Worm (Caenorhabditis elegans): ENCODE data around the gene nlp-52.
A peak's percentile ranks its signal among the peaks of the same experiment; 100 is the strongest.

nlp-52 gene

ce11 chrIII:759675-760074 is 1.9 kb upstream of the nlp-52 start:
- TF ChIP-seq nhr-76 (tag; optimal IDR thresholded peaks at IDR 0.05), result no peak
- no peak for TF ChIP-seq lin-13 (tag; optimal IDR thresholded peaks at IDR 0.05)
- TF ChIP-seq tbx-8 (GFP tag; optimal IDR thresholded peaks at IDR 0.05), result no peak
- no peak for TF ChIP-seq lsy-2 (tag; optimal IDR thresholded peaks at IDR 0.05)
- TF ChIP-seq elt-1 (tag; optimal IDR thresholded peaks at IDR 0.05; ENCODE audit: borderline replicate concordance, insufficient read depth), result no peak
- no peak for TF ChIP-seq mab-5 (tag; optimal IDR thresholded peaks at IDR 0.05)
- no peak for TF ChIP-seq nhr-2 (tag; optimal IDR thresholded peaks at IDR 0.05)
- no peak for TF ChIP-seq M03D4.4 (tag; optimal IDR thresholded peaks at IDR 0.05)
- no peak for TF ChIP-seq snpc-4 (tag; optimal IDR thresholded peaks at IDR 0.05)
- no peak for TF ChIP-seq elt-3 (tag; optimal IDR thresholded peaks at IDR 0.05)
- TF ChIP-seq bed-3 (GFP tag; optimal IDR thresholded peaks at IDR 0.05), result no peak
- no peak for TF ChIP-seq ceh-43 (GFP tag; optimal IDR thresholded peaks at IDR 0.05)

ce11 chrIII:762508-762907 is 932 bp downstream of the nlp-52 start:
- no peak for TF ChIP-seq lin-32 (GFP tag; optimal IDR thresholded peaks at IDR 0.05)
- no peak for TF ChIP-seq M03D4.4 (tag; optimal IDR thresholded peaks at IDR 0.05)
- TF ChIP-seq drap-1 (GFP tag; optimal IDR thresholded peaks at IDR 0.05), result no peak
- TF ChIP-seq nhr-237 (tag; optimal IDR thresholded peaks at IDR 0.05), result no peak
- no peak for TF ChIP-seq elt-1 (tag; optimal IDR thresholded peaks at IDR 0.05; ENCODE audit: borderline replicate concordance, insufficient read depth)
- TF ChIP-seq mep-1 (tag; optimal IDR thresholded peaks at IDR 0.05), result no peak
- TF ChIP-seq elt-3 (tag; optimal IDR thresholded peaks at IDR 0.05), result no peak
- TF ChIP-seq lin-13 (tag; optimal IDR thresholded peaks at IDR 0.05), result no peak
- TF ChIP-seq zip-8 (tag; optimal IDR thresholded peaks at IDR 0.05), result no peak
- TF ChIP-seq ceh-83 (GFP tag; optimal IDR thresholded peaks at IDR 0.05), result no peak

ce11 chrIII:764404-764803 is 2.8 kb downstream of the nlp-52 start:
- TF ChIP-seq pha-4 (tag; optimal IDR thresholded peaks at IDR 0.05) (no peak), unc-62 (GFP tag; optimal IDR thresholded peaks at IDR 0.05) (no peak), hlh-1 (tag; optimal IDR thresholded peaks at IDR 0.05) (no peak), ces-1 (GFP tag; optimal IDR thresholded peaks at IDR 0.05) (peak; percentile 62)

- TF ChIP-seq cnd-1 (tag; optimal IDR thresholded peaks at IDR 0.05) (no peak), lsy-2 (tag; optimal IDR thresholded peaks at IDR 0.05) (no peak), ceh-39 (tag; optimal IDR thresholded peaks at IDR 0.05) (no peak), ztf-11 (tag; optimal IDR thresholded peaks at IDR 0.05) (no peak), ceh-43 (GFP tag; optimal IDR thresholded peaks at IDR 0.05) (no peak), elt-1 (tag; optimal IDR thresholded peaks at IDR 0.05; ENCODE audit: borderline replicate concordance, insufficient read depth) (no peak), flh-1 (GFP tag; optimal IDR thresholded peaks at IDR 0.05) (no peak), nhr-2 (tag; optimal IDR thresholded peaks at IDR 0.05) (no peak), ceh-83 (GFP tag; optimal IDR thresholded peaks at IDR 0.05) (no peak), mls-2 (tag; optimal IDR thresholded peaks at IDR 0.05) (no peak), nhr-237 (tag; optimal IDR thresholded peaks at IDR 0.05) (no peak)
Observed at ce11 chrIII:764884-765283, 3.3 kb downstream of the nlp-52 start, which contains the start of gene ptl-1. TSS of gene ptl-1 (plus strand) at chrIII:765184.

ce11 chrIII:768528-768927 is 7.0 kb downstream of the nlp-52 start:
- TF ChIP-seq nhr-12 (tag; optimal IDR thresholded peaks at IDR 0.05), result no peak
- TF ChIP-seq snpc-4 (tag; optimal IDR thresholded peaks at IDR 0.05), result no peak
- no peak for TF ChIP-seq mab-5 (tag; optimal IDR thresholded peaks at IDR 0.05)
- TF ChIP-seq mls-2 (tag; optimal IDR thresholded peaks at IDR 0.05), result no peak
- TF ChIP-seq ceh-43 (GFP tag; optimal IDR thresholded peaks at IDR 0.05), result no peak
- no peak for TF ChIP-seq elt-1 (tag; optimal IDR thresholded peaks at IDR 0.05; ENCODE audit: borderline replicate concordance, insufficient read depth)
- no peak for TF ChIP-seq nhr-28 (tag; optimal IDR thresholded peaks at IDR 0.05)
- no peak for TF ChIP-seq sem-2 (GFP tag; optimal IDR thresholded peaks at IDR 0.05)
- no peak for TF ChIP-seq ztf-11 (tag; optimal IDR thresholded peaks at IDR 0.05)
- no peak for TF ChIP-seq M03D4.4 (tag; optimal IDR thresholded peaks at IDR 0.05)
- TF ChIP-seq bed-3 (GFP tag; optimal IDR thresholded peaks at IDR 0.05), result no peak
- TF ChIP-seq blmp-1 (tag; optimal IDR thresholded peaks at IDR 0.05), result no peak
- no peak for TF ChIP-seq ceh-39 (tag; optimal IDR thresholded peaks at IDR 0.05)
- TF ChIP-seq ham-2 (GFP tag; optimal IDR thresholded peaks at IDR 0.05), result no peak
- TF ChIP-seq sptf-1 (tag; optimal IDR thresholded peaks at IDR 0.05), result no peak
- no peak for TF ChIP-seq pha-4 (tag; optimal IDR thresholded peaks at IDR 0.05)

Data from whole organism, mixed stage, embryonic.